Worm (Caenorhabditis elegans): ENCODE data around the gene kmo-1.

DNA sequence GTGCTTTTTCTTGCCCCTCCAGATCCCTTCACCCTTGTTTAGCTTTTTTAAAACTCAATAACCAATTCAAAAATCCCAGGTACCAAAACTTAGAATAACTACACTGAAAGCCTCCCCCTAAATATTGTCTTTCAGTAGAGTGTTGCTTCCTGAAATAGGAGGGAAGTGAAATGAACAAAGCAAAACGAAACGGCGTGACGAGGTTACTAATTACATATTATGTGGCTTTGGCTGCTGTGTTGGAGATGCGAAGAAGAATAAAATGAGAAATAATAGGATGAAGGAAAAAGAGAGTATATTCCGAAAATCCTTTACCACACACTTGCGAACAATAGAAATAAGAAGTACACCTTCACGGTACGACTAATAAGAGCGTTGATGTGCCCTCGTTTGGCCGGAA, 34.2 kb downstream of the kmo-1 start:
- no peak for TF ChIP-seq nhr-11 (tag; optimal IDR thresholded peaks at IDR 0.05)
- no peak for TF ChIP-seq lin-35 (GFP tag; optimal IDR thresholded peaks at IDR 0.05)
- no peak for TF ChIP-seq snpc-4 (tag; optimal IDR thresholded peaks at IDR 0.05)
- no peak for TF ChIP-seq efl-3 (GFP tag; optimal IDR thresholded peaks at IDR 0.05)
- no peak for TF ChIP-seq ama-1 (optimal IDR thresholded peaks at IDR 0.05)
- TF ChIP-seq skn-1 (tag; optimal IDR thresholded peaks at IDR 0.05) = no peak
- no peak for TF ChIP-seq nhr-12 (tag; optimal IDR thresholded peaks at IDR 0.05)
- no peak for TF ChIP-seq aly-2 (tag; optimal IDR thresholded peaks at IDR 0.05)
- TF ChIP-seq elt-2 (tag; optimal IDR thresholded peaks at IDR 0.05) = no peak
- TF ChIP-seq pqm-1 (tag; optimal IDR thresholded peaks at IDR 0.05) = no peak
- TF ChIP-seq ces-1 (GFP tag; optimal IDR thresholded peaks at IDR 0.05) = no peak
- no peak for TF ChIP-seq ztf-4 (tag; optimal IDR thresholded peaks at IDR 0.05)
- TF ChIP-seq nhr-85 (tag) = no peak

All from whole organism, L1 larva.